Fruit fly (Drosophila melanogaster): ENCODE results near the gene Gnpnat.

Gnpnat gene

DNA sequence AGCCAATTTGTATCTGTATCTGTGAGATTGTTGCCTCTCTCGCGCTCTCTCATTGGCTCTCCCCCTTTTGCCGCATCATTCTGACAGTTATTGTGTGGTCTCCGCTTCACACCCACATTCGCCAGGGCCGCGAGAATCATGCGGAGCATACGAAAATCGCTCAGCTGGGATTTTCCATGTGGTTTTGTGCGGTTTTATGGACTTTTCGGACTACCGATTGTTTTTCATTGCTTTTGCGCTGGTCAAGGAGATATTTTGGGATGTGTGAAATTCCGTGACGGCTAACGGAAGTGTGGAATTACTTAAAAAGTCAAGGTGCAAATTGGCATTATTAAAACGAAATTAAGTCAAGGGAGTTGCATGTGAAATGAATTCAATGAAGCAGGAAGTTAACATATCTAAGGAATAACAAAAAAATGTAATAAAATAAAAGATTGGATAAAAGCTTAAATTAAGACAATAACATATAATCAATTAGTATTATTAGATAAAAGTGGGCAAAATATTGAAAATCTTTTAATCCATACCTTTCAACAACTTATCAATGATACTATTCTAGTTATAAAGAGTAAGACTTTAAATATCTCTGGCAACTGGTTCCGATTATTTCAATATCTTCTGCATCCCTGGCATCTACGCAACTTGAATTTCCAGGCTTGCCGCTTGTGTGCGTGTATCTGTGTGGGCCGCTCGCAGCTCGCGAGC lies 34.2 kb downstream of the Gnpnat start (continued):
- TF ChIP-seq CG18599 (GFP tag; optimal IDR thresholded peaks at IDR 0.05) (peak; percentile 17), CG7987 (GFP tag; optimal IDR thresholded peaks at IDR 0.05) (no peak), Atf-2 (GFP tag; optimal IDR thresholded peaks at IDR 0.05) (no peak), ci (GFP tag; IDR thresholded peaks at IDR 0.05) (no peak), CG9817 (tag; optimal IDR thresholded peaks at IDR 0.05) (peak; percentile 35), Bgb (GFP tag; IDR thresholded peaks at IDR 0.05; ENCODE audit: partially characterized antibody) (no peak), jumu (GFP tag; optimal IDR thresholded peaks at IDR 0.05) (no peak), ara (GFP tag; IDR thresholded peaks at IDR 0.05) (no peak), caup (GFP tag; optimal IDR thresholded peaks at IDR 0.05; ENCODE audit: severe bottlenecking) (no peak), tap (tag; optimal IDR thresholded peaks at IDR 0.05) (peak; percentile 1), Vsx1 (GFP tag; optimal IDR thresholded peaks at IDR 0.05) (no peak), otp (GFP tag; IDR thresholded peaks at IDR 0.05) (no peak), amos (GFP tag; IDR thresholded peaks at IDR 0.05; ENCODE audit: partially characterized antibody) (no peak), peb (GFP tag; IDR thresholded peaks at IDR 0.05) (no peak), PHDP (tag; optimal IDR thresholded peaks at IDR 0.05) (no peak), CG4820 (GFP tag; optimal IDR thresholded peaks at IDR 0.05) (peak; percentile 33), grau (tag; optimal IDR thresholded peaks at IDR 0.05) (no peak), run (tag; optimal IDR thresholded peaks at IDR 0.05) (no peak), CG42726 (GFP tag; IDR thresholded peaks at IDR 0.05; ENCODE audit: partially characterized antibody) (no peak), Dad (GFP tag; optimal IDR thresholded peaks at IDR 0.05) (no peak), slbo (GFP tag; IDR thresholded peaks at IDR 0.05) (peak; percentile 44), Camta (GFP tag; optimal IDR thresholded peaks at IDR 0.05) (no peak), CG3407 (GFP tag; optimal IDR thresholded peaks at IDR 0.05) (no peak), Xbp1 (GFP tag; optimal IDR thresholded peaks at IDR 0.05) (peak; percentile 9), gsb (GFP tag; IDR thresholded peaks at IDR 0.05) (no peak), tup (GFP tag; optimal IDR thresholded peaks at IDR 0.05) (no peak), CG11723 (GFP tag; optimal IDR thresholded peaks at IDR 0.05) (peak; percentile 30), CG10274 (GFP tag; optimal IDR thresholded peaks at IDR 0.05) (peak; percentile 15), p53 (GFP tag; optimal IDR thresholded peaks at IDR 0.05) (no peak), cg (GFP tag; optimal IDR thresholded peaks at IDR 0.05) (no peak), sqz (GFP tag; optimal IDR thresholded peaks at IDR 0.05) (no peak), aop (GFP tag; IDR thresholded peaks at IDR 0.05) (no peak), CG6683 (GFP tag; optimal IDR thresholded peaks at IDR 0.05) (no peak), CG10321 (GFP tag; IDR thresholded peaks at IDR 0.05) (no peak), CG11456 (GFP tag; IDR thresholded peaks at IDR 0.05) (peak; percentile 58; the same call in 2 of the 3 replicates), mirr (GFP tag; optimal IDR thresholded peaks at IDR 0.05) (no peak), luna (GFP tag; optimal IDR thresholded peaks at IDR 0.05) (no peak), onecut (GFP tag; IDR thresholded peaks at IDR 0.05) (no peak), CG17612 (GFP tag; IDR thresholded peaks at IDR 0.05) (no peak), ro (GFP tag; IDR thresholded peaks at IDR 0.05) (no peak), CG17328 (GFP tag; IDR thresholded peaks at IDR 0.05) (no peak), Antp (GFP tag; optimal IDR thresholded peaks at IDR 0.05) (peak; percentile 8), CG8924 (tag; optimal IDR thresholded peaks at IDR 0.05) (no peak), CG12071 (GFP tag; optimal IDR thresholded peaks at IDR 0.05) (no peak), bab2 (GFP tag; optimal IDR thresholded peaks at IDR 0.05) (no peak), CG3281 (GFP tag; optimal IDR thresholded peaks at IDR 0.05) (peak; percentile 48), CG4707 (GFP tag; optimal IDR thresholded peaks at IDR 0.05) (no peak), phol (tag; optimal IDR thresholded peaks at IDR 0.05) (peak; percentile 45), CG13424 (tag; optimal IDR thresholded peaks at IDR 0.05) (peak; percentile 15), yki (optimal IDR thresholded peaks at IDR 0.05) (peak; percentile 59)
